Worm (Caenorhabditis elegans): ENCODE measurements around the gene H20J04.6.

- TF ChIP-seq lin-13 (tag; optimal IDR thresholded peaks at IDR 0.05): no peak
- TF ChIP-seq unc-62 (GFP tag; optimal IDR thresholded peaks at IDR 0.05): no peak
- no peak for TF ChIP-seq snpc-4 (tag; optimal IDR thresholded peaks at IDR 0.05)
- no peak for TF ChIP-seq lsy-2 (tag; optimal IDR thresholded peaks at IDR 0.05)
- TF ChIP-seq nhr-237 (tag; optimal IDR thresholded peaks at IDR 0.05): no peak
- TF ChIP-seq nhr-28 (tag; optimal IDR thresholded peaks at IDR 0.05): no peak
- TF ChIP-seq elt-3 (tag; optimal IDR thresholded peaks at IDR 0.05): no peak
- TF ChIP-seq nhr-12 (tag; optimal IDR thresholded peaks at IDR 0.05): no peak
Measured at ce11 chrII:4275637-4276252, 47.3 kb upstream of the H20J04.6 start, which contains the start of gene npr-42.

Data from whole organism, mixed stage, embryonic.